Fruit fly (Drosophila melanogaster) whole organism: Measurements from ENCODE around the gene CG31174.

ENCODE experiments used
- psq ChIP-seq: fragments of >200 bp; optimal IDR thresholded peaks from 2 replicates; lab custom pipeline; 2017
- usp ChIP-seq: fragments of >200 bp; optimal IDR thresholded peaks from 2 replicates; lab custom pipeline; 2017; ENCODE audit warnings: missing biosample characterization, missing genetic modification characterization, mixed read lengths

- TF ChIP-seq psq (lab: Kevin White, UChicago), result no peak
- no peak for TF ChIP-seq usp (GFP tag; lab: Kevin White, UChicago)
Measured at dm6 chr3R:21846559-21846958, 22.8 kb downstream of the CG31174 start, which contains the start of gene Gr93d.
